Worm (Caenorhabditis elegans) whole organism, L4/young adult: ENCODE measurements around the gene nhr-54.
"Not testable (repeated sequence)": the region's sequence is repeated elsewhere in the genome, so short reads cannot be mapped to it uniquely, and the experiment has no call there.

Source experiments
- W03F9.2 ChIP-seq: fragments of 150-350 bp; optimal IDR thresholded peaks from 2 replicates; lab custom pipeline; 2014; ENCODE audit warnings: missing biosample characterization, missing genetic modification characterization
- dao-5 ChIP-seq: sonication (generic microtip); optimal IDR thresholded peaks from 2 replicates; lab custom pipeline; 2016; ENCODE audit warnings: missing genotype, missing genetic modification characterization, moderate library complexity, missing compliant biosample characterization
- him-1 ChIP-seq: sonication (generic microtip); optimal IDR thresholded peaks from 2 replicates; lab custom pipeline; 2016; ENCODE audit warnings: missing genotype, missing genetic modification reagents, missing genetic modification characterization, missing compliant biosample characterization

nhr-54 gene

DNA sequence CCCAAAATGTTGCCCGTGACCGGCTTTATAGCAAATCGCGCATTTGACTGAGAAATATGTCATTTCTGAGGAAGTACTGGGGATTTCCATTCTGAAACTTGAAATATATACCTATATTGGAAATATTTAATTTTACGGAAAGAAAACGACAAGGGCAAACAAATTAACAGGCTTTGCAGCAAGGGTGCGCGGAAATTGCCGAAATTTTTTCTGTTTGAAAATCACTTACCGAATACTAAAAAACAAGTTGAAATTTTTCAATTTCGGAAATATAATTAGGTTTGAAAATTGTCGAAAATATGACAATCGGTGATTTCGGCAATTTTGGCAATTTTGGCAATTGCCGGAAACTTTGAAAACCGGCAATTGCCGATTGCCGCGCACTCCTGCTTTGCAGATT lies at the start of gene nhr-54:
nhr-54 (minus strand) TSS at position 101 of the 400 bp plus-strand sequence.
- TF ChIP-seq dao-5 (tag; lab: Kevin White, UChicago) (no peak), him-1 (no peak), W03F9.2 (tag; lab: Kevin White, UChicago) (no peak)

DNA sequence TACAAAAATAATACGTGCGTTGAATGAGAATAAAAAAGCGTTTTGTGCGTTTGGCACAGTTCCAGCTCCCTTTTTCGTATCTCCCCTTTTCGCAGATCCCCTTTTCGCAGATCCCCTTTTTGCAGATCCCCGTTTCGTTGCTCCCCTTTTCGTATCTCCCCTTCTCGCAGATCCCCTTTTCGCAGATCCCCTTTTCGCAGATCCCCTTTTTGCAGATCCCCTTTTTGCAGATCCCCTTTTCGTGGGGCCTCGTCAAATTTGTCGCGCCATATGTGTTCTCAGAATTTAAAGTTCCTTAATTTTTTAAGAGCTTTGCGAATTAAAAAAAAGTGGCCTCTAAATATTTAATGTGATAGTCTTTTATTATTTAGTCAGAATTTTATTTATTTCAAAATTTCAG lies 47.2 kb upstream of the nhr-54 start, which contains the start of gene Y32B12B.4:
Y32B12B.4 (plus strand) TSS at position 399 of the 400 bp plus-strand sequence.
- TF ChIP-seq W03F9.2 (tag; lab: Kevin White, UChicago) (no peak), dao-5 (tag; lab: Kevin White, UChicago) (no peak), him-1 (no peak)

DNA sequence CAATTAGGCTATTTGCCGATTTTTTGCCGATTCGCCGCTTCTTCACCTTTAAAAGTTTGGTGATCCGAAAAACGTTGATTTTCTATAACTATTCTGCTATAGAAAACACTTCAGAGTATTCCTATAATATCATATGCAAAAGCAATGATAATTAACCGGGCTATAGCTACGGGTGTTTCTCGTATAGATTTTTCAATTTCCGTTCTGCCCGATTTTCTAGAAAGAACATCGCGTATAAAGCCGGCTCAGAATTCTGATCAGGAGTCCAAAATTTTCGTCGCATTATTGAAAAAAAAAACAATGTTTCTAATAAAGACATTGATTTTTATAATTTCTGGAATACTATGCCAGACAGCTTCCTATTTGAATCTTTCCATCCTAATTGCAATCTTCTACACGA lies 45.0 kb upstream of the nhr-54 start, which contains the start of gene srbc-65:
srbc-65 (plus strand) TSS at position 301 of the 400 bp plus-strand sequence.
- no peak for TF ChIP-seq W03F9.2 (tag; lab: Kevin White, UChicago)
- no peak for TF ChIP-seq dao-5 (tag; lab: Kevin White, UChicago)
- no peak for TF ChIP-seq him-1

DNA sequence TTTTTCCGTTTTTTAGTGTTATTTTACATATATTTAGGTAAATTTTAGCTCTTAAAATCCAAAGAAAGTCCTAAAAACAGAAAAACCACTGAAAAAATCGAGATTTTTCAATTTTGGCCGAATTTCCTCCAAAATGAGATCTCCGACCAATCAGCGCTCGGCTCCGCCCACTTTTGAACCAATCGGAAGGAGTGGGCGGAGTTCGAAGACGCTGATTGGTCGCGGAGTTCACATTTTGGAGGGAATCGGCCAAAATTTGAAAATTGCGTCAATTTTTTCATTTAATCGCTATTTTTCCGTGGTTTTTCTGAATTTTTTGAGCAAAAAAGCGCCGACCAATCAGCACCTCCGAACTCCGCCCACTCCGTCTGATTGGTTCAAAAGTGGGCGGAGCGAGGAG lies 34.9 kb upstream of the nhr-54 start:
- TF ChIP-seq W03F9.2 (tag; lab: Kevin White, UChicago) (no peak), dao-5 (tag; lab: Kevin White, UChicago) (no peak), him-1 (no peak)

DNA sequence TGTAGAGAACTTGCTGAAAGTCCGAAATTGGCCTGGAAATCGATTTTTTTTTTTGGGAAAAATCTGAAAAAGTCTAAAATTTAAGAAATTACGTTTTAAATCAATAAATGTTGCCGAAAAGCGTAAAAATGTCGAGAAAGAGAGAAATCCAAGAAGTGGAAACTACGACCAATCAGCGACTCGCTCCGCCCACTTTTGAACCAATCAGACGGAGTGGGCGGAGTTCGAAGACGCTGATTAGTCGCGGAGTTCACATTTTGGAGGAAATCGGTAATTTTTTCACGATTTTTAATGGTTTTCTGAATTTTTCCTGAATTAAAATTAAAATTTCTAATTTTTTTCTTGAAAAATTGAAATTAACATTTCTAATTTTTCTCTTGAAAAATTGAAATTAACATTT lies 33.9 kb upstream of the nhr-54 start:
- TF ChIP-seq dao-5 (tag; lab: Kevin White, UChicago) (no peak), W03F9.2 (tag; lab: Kevin White, UChicago) (no peak), him-1 (no peak)

DNA sequence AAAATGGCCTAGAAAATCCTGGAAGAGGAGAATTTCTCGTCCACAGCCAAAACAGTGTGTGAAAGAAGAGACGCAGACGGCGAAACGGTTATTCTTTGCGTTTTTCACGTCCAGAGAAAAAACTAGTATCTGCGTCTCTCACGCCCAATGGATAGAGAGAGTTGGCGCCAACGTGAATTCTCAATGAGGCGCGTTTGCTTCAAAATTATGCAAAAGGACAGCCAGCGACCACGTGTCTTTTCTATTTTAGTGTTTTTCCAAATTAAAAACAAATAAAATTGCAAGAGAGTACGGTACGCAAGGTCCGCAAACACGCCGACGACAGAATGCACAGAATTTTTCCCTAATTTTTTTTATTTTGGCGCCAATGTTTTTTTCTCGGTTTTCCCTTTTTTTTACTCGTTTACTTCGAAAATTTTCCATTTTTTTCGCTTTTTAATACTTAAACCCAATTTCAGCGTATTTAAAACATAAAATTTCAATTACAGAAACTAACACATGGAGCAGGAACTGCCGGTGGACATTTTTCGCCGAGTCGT lies 32.2 kb upstream of the nhr-54 start, which contains the start of gene Y32B12B.2:
Y32B12B.2 (plus strand) TSS at position 489 of the 539 bp plus-strand sequence.
- TF ChIP-seq him-1 = no peak
- TF ChIP-seq dao-5 (tag; lab: Kevin White, UChicago) = no peak
- TF ChIP-seq W03F9.2 (tag; lab: Kevin White, UChicago) = no peak

DNA sequence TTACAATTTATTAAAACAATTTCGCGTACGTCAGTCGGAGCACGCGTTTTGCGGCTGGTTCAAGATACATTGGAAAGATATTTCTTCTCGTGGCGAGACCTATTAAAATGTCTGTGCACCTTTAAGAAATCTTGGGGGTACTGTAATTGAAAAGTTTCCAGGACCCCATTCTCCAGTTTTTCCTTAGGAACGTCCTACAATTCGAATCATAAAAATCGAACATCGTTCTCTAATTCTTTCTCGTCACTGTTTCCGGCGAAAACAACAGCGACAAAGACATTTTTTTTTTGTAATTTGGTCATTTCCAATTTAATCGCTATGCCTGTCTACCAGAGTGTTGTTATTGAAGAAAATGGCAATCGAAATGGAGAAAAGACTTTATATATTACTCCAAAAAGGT lies 31.0 kb upstream of the nhr-54 start, which contains the start of gene Y32B12B.1:
Y32B12B.1 (plus strand) TSS at position 301 of the 400 bp plus-strand sequence.
- TF ChIP-seq him-1 = no peak

DNA sequence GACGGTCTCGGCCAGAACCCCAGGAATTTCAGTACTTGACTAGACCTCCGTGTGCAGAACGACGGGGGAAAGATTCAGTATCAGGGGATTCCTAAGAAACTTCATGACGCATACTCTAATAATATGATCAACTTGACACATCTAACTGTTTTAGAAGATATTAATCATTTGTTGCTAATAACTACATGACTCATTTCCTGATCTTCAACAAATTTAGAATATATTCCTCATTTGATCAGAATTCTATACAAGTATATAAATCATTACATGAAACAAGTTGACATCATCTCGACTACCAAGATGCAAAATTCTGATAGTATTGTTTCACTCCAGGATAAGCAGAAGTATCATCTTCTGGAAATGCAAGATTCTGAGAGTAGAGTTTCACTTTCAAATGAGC lies 29.4 kb upstream of the nhr-54 start, which contains the start of gene Y32B12B.8:
Y32B12B.8 (plus strand) TSS at position 301 of the 400 bp plus-strand sequence.
- TF ChIP-seq dao-5 (tag; lab: Kevin White, UChicago) (no peak), him-1 (no peak), W03F9.2 (tag; lab: Kevin White, UChicago) (no peak)

DNA sequence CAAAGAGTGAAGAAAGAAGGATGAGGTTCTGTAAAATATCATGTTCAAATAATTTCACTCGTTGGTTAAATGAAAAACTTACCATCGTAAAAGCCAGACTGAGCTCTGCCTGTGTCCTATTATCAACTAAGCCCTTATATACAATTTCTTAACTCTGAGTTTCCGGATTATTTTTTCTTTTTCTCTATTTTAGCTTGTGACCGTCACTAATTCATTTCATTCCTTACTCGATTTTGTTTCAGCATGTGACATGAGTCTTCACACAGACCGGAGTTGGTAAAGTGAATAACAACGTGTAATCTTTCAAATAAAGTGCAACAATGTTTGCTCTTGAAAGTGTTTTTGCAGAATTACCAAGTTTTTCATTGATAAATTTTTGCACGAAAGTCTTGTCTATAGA lies 28.3 kb upstream of the nhr-54 start, which contains the start of gene cpr-2:
cpr-2 (minus strand) TSS at position 101 of the 400 bp plus-strand sequence.
- no peak for TF ChIP-seq him-1
- no peak for TF ChIP-seq dao-5 (tag; lab: Kevin White, UChicago)
- no peak for TF ChIP-seq W03F9.2 (tag; lab: Kevin White, UChicago)

DNA sequence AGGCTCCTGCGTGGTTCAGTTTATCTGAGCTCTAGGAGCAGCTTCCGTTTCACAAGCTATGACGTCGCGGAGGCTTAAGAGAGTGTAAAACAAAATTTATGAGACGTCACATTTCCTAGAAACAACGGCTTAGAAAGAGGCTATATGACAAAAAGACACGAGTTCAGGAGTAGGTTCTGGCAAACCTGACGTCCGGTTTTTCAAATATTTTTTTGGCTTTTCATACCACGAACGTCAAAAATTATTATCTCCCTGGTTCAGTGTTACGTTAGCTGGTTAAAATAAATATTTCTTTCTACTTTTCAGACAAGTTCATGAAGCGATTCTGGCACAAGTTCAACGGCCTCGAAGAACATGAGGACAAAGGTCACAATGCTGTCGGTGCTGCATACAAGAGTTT lies 22.1 kb upstream of the nhr-54 start, which contains the start of gene F36D3.16:
F36D3.16 (plus strand) TSS at position 301 of the 400 bp plus-strand sequence.
- no peak for TF ChIP-seq W03F9.2 (tag; lab: Kevin White, UChicago)
- no peak for TF ChIP-seq dao-5 (tag; lab: Kevin White, UChicago)
- TF ChIP-seq him-1 = no peak

DNA sequence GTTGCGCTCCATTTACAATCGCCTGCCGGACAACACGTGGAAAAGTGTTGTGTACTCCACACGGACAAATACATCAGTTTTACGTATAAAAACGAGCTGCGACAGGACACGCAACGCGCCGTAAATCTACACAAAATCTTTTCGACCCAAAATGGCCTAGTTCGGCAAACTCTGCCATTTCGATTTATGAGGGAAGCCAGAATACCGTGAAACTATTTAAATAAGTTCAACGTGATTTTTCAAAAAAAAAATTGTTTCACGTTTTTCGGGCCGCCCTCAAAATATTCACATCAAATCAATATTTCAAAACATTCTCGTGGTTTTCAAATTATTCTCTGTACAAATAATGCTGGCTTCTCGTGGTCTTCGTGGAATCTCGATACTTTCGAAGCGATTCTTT lies 21.1 kb upstream of the nhr-54 start, which contains the start of gene F36D3.8:
F36D3.8 (plus strand) TSS at position 301 of the 400 bp plus-strand sequence.
- TF ChIP-seq W03F9.2 (tag; lab: Kevin White, UChicago) (no peak), him-1 (no peak), dao-5 (tag; lab: Kevin White, UChicago) (no peak)

DNA sequence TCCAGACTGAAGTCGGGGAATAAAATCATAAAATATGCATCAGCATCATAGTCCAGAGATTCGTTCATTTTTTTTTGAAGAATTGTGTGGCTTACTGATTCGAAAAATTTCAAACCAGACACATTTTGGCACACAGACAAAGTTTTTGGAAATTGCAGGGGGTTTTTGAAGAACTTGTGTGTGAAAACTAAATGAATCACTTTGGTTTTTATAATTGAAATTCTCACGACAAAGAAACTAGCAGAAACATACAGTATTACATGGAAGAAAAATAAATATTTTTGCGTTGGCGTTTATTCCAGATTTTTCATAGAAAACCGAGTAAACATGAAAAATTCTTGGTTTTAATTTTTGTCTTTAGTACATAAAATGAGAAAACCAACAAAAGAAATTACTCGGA lies 16.5 kb upstream of the nhr-54 start, which contains the start of gene srw-34:
srw-34 (minus strand) TSS at position 101 of the 400 bp plus-strand sequence.
- TF ChIP-seq him-1 = no peak
- TF ChIP-seq dao-5 (tag; lab: Kevin White, UChicago) = no peak
- TF ChIP-seq W03F9.2 (tag; lab: Kevin White, UChicago) = no peak

DNA sequence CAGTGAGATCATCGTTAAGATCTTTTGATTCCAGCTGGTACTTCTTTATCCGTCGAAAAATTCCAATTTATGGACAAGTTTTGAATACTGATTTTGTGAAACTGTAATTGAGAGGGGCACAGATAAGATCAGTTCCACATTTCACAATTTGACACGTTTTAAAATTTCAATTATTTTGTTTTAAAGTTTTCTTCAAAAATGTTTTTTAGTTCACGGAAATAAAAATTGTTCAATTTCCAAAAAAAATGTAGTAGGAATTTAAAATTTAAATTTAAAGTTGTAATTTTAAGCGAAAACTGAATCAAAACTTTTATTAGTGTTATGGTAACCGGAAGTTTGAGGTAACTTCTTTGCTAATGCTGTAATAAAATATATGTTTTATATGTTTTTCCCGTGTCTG lies 11.9 kb upstream of the nhr-54 start, which contains the start of gene F36D3.4:
F36D3.4 (minus strand) TSS at position 101 of the 400 bp plus-strand sequence.
- TF ChIP-seq him-1 = no peak
- TF ChIP-seq dao-5 (tag; lab: Kevin White, UChicago) = no peak
- TF ChIP-seq W03F9.2 (tag; lab: Kevin White, UChicago) = no peak

DNA sequence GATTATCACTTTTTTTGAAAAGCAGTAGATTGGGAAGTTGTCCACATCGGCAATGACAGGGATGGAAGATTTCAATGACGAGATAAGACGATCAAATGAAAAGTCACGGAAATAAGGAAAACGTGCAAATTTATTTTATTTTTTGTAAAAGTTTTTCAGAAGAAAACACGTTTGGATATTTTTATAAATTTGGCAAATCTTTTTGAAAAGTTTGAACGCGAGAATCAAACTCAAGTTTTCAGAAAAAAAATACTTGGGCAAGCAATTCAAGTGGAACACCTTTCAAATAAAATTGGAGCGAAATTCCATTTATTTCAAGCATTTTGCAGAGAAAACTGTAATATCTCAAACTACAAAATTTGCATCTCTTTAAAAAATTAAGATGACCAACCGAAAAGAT lies 9.4 kb upstream of the nhr-54 start, which contains the start of gene F36D3.5:
F36D3.5 (minus strand) TSS at position 101 of the 400 bp plus-strand sequence.
- TF ChIP-seq dao-5 (tag; lab: Kevin White, UChicago); W03F9.2 (tag; lab: Kevin White, UChicago); him-1: not testable (repeated sequence)
